Worm (Caenorhabditis elegans) whole organism, young adult: ENCODE data around the gene Y47D7A.9.

Source experiments
- D2030.7 ChIP-seq: fragments of 200-800 bp; sonication (Bioruptor generic); IDR thresholded peaks from 2 replicates; pipeline ENCODE4 v1.3.6; 2022; ENCODE audit warnings: missing genetic modification reagents, missing genetic modification characterization, missing compliant biosample characterization
- F57C9.4 ChIP-seq: sonication (generic microtip); optimal IDR thresholded peaks from 2 replicates; lab custom pipeline; 2017; ENCODE audit warnings: mild to moderate bottlenecking, missing genetic modification characterization, missing compliant biosample characterization
- ZK185.1 ChIP-seq: sonication (generic microtip); optimal IDR thresholded peaks from 2 replicates; lab custom pipeline; 2016; ENCODE audit warnings: mild to moderate bottlenecking, missing genetic modification characterization, missing compliant biosample characterization; ENCODE audit not compliant: poor library complexity, severe bottlenecking
- ama-1 ChIP-seq, 3 experiments: fragments of 150-350 bp in 1 of 3; sonication (generic microtip) in 2 of 3; optimal IDR thresholded peaks; 2 replicates each; lab custom pipeline; 2014 to 2018; ENCODE audit warnings: missing biosample characterization in 2 of 3, missing genetic modification characterization in 2 of 3, missing genetic modification reagents in 2 of 3
- aptf-3 ChIP-seq: fragments of 200-800 bp; sonication (Bioruptor generic); IDR thresholded peaks from 2 replicates; pipeline ENCODE4 v1.3.6; 2022; ENCODE audit warnings: missing genetic modification characterization, missing compliant biosample characterization
- bed-1 ChIP-seq: fragments of 200-800 bp; sonication (Bioruptor generic); IDR thresholded peaks from 2 replicates; pipeline ENCODE4 v1.3.6; 2022; ENCODE audit warnings: missing genetic modification reagents, missing genetic modification characterization, missing compliant biosample characterization
- ceh-100 ChIP-seq: fragments of 200-800 bp; sonication (Bioruptor generic); IDR thresholded peaks from 2 replicates; pipeline ENCODE4 v1.3.6; 2022; ENCODE audit warnings: missing genetic modification reagents, missing genetic modification characterization, missing compliant biosample characterization
- ceh-27 ChIP-seq: fragments of 200-800 bp; sonication (Bioruptor generic); optimal IDR thresholded peaks from 2 replicates; lab custom pipeline; 2018; ENCODE audit warnings: mild to moderate bottlenecking, missing genetic modification characterization, moderate library complexity, missing compliant biosample characterization
- lir-1 ChIP-seq: fragments of 200-800 bp; sonication (Bioruptor generic); conservative IDR thresholded peaks from 2 replicates; pipeline ENCODE4 v1.3.6; 2022; ENCODE audit warnings: missing genetic modification reagents, missing genetic modification characterization, missing compliant biosample characterization
- nhr-27 ChIP-seq: fragments of 200-800 bp; sonication (Bioruptor generic); optimal IDR thresholded peaks from 2 replicates; lab custom pipeline; 2018; ENCODE audit warnings: mild to moderate bottlenecking, missing genetic modification characterization, moderate library complexity, missing compliant biosample characterization
- sea-2 ChIP-seq: fragments of 200-800 bp; sonication (Bioruptor generic); IDR thresholded peaks from 2 replicates; pipeline ENCODE4 v1.3.6; 2022; ENCODE audit warnings: missing genetic modification characterization, missing compliant biosample characterization
- snpc-4 ChIP-seq, 5 experiments: fragments of 150-350 bp in 1 of 5; sonication (generic microtip) in 4 of 5; optimal IDR thresholded peaks; 2 replicates each; lab custom pipeline; 2014 to 2018; ENCODE audit warnings: missing genetic modification characterization in 5 of 5, missing biosample characterization in 3 of 5, antibody characterized with exemption in 2 of 5, mild to moderate bottlenecking in 2 of 5, missing compliant biosample characterization in 2 of 5, missing genotype in 2 of 5, moderate library complexity in 2 of 5, missing genetic modification reagents in 1 of 5
- unc-62 ChIP-seq: fragments of 150-350 bp; optimal IDR thresholded peaks from 2 replicates; lab custom pipeline; 2014; ENCODE audit warnings: missing biosample characterization, missing genetic modification reagents, missing genetic modification characterization

- TF ChIP-seq lir-1 (no peak), ZK185.1 (no peak), ama-1 (optimal IDR thresholded peaks at IDR 0.05; lab: Kevin White, UChicago) (no peak), ama-1 (GFP tag; optimal IDR thresholded peaks at IDR 0.05; lab: Kevin White, UChicago) (no peak), bed-1 (GFP tag; lab: Robert Waterston, UW) (no peak), aptf-3 (no peak), sea-2 (GFP tag; lab: Robert Waterston, UW) (no peak), F57C9.4 (no peak), nhr-27 (tag; lab: Kevin White, UChicago) (no peak), snpc-4 (GFP tag; optimal IDR thresholded peaks at IDR 0.05; lab: Kevin White, UChicago) (no peak), snpc-4 (tag; optimal IDR thresholded peaks at IDR 0.05; lab: Kevin White, UChicago) (no peak), D2030.7 (no peak), unc-62 (GFP tag; lab: Kevin White, UChicago) (no peak), ceh-27 (GFP tag; lab: Kevin White, UChicago) (no peak), ceh-100 (no peak)
Measured at ce11 chrV:4437215-4437614, 13.5 kb upstream of the Y47D7A.9 start.
